Worm (Caenorhabditis elegans) whole organism, young adult: ENCODE measurements around the gene met-2.

Source experiments
- B0336.3 ChIP-seq: fragments of 200-800 bp; sonication (Bioruptor generic); IDR thresholded peaks from 2 replicates; pipeline ENCODE4 v1.3.6; 2022; ENCODE audit warnings: missing genetic modification characterization, missing compliant biosample characterization
- ama-1 ChIP-seq, 3 experiments: fragments of 150-350 bp in 1 of 3; sonication (generic microtip) in 2 of 3; optimal IDR thresholded peaks; 2 replicates each; lab custom pipeline; 2014 to 2018; ENCODE audit warnings: missing biosample characterization in 2 of 3, missing genetic modification characterization in 2 of 3, missing genetic modification reagents in 2 of 3
- ceh-100 ChIP-seq: fragments of 200-800 bp; sonication (Bioruptor generic); IDR thresholded peaks from 2 replicates; pipeline ENCODE4 v1.3.6; 2022; ENCODE audit warnings: missing genetic modification reagents, missing genetic modification characterization, missing compliant biosample characterization
- lir-1 ChIP-seq: fragments of 200-800 bp; sonication (Bioruptor generic); conservative IDR thresholded peaks from 2 replicates; pipeline ENCODE4 v1.3.6; 2022; ENCODE audit warnings: missing genetic modification reagents, missing genetic modification characterization, missing compliant biosample characterization
- nfyb-1 ChIP-seq: fragments of 200-800 bp; sonication (Bioruptor generic); IDR thresholded peaks from 2 replicates; pipeline ENCODE4 v1.3.6; 2022; ENCODE audit warnings: missing genetic modification reagents, missing genetic modification characterization, missing compliant biosample characterization
- pbrm-1 ChIP-seq: fragments of 200-800 bp; sonication (Bioruptor generic); IDR thresholded peaks from 2 replicates; pipeline ENCODE4 v1.3.6; 2022; ENCODE audit warnings: missing genetic modification reagents, missing genetic modification characterization, missing compliant biosample characterization
- tbx-9 ChIP-seq: sonication (generic microtip); optimal IDR thresholded peaks from 2 replicates; lab custom pipeline; 2016; ENCODE audit warnings: borderline replicate concordance, missing genetic modification characterization, inconsistent platforms, missing compliant biosample characterization
- zim-3 ChIP-seq: sonication (generic microtip); optimal IDR thresholded peaks from 2 replicates; lab custom pipeline; 2017; ENCODE audit warnings: mild to moderate bottlenecking, missing genetic modification characterization, moderate library complexity, missing compliant biosample characterization

DNA sequence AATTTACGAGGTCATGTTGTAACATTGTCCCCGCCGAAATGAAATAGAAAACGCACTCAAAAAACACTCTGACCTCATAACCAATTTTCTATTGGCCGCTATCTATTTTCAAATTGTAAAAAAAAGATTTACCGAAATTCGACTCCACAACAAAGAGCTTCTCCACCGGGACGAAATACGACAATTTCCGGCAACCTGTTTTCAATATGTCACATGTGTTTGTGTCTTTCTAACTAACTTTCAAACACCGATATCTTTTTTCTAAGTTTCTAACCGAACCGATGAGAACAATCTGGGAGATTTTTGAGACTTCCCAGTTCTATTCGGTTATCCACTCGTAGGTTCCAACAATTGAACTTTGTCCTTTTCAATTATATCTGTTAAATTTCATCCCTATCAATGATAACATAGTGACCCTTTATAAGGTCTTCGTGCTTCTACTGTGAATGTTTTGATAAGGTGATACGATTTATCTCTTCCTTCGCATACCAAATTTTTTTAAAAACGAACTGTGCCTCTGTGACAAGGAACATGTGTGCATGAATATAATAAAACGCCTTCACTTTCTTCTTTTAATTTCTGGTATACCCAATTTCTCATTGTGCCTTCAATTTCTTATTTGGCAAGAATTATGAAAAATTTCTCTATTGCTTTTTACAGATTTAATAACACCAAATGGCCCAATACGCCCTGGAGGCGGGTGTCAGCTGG, 3.4 kb upstream of the met-2 start, which contains the start of gene lmbr-1:
- TF ChIP-seq B0336.3 (no peak), nfyb-1 (GFP tag; lab: Robert Waterston, UW) (no peak), pbrm-1 (GFP tag; lab: Robert Waterston, UW) (no peak), zim-3 (tag; lab: Kevin White, UChicago) (no peak), tbx-9 (tag; lab: Kevin White, UChicago) (no peak), ceh-100 (GFP tag; lab: Robert Waterston, UW) (no peak), ama-1 (optimal IDR thresholded peaks at IDR 0.05; lab: Kevin White, UChicago) (no peak), ama-1 (GFP tag; optimal IDR thresholded peaks at IDR 0.05; lab: Kevin White, UChicago) (no peak), lir-1 (no peak)
